Worm (Caenorhabditis elegans) whole organism, young adult: ENCODE data around the gene sqst-3.

Source experiments
- F10E7.11 ChIP-seq: sonication (generic microtip); optimal IDR thresholded peaks from 2 replicates; lab custom pipeline; 2017; ENCODE audit warnings: mild to moderate bottlenecking, missing genetic modification characterization, moderate library complexity, missing compliant biosample characterization
- bed-2 ChIP-seq: fragments of 200-800 bp; sonication (Bioruptor generic); IDR thresholded peaks from 2 replicates; pipeline ENCODE4 v1.3.6; 2022; ENCODE audit warnings: missing genetic modification reagents, missing genetic modification characterization, missing compliant biosample characterization
- cebp-2 ChIP-seq: fragments of 200-800 bp; sonication (Bioruptor generic); IDR thresholded peaks from 2 replicates; pipeline ENCODE4 v1.3.6; 2022; ENCODE audit warnings: missing genetic modification characterization, missing compliant biosample characterization
- lin-40 ChIP-seq: sonication (generic microtip); optimal IDR thresholded peaks from 2 replicates; lab custom pipeline; 2016; ENCODE audit warnings: missing genetic modification characterization, mild to moderate bottlenecking, missing compliant biosample characterization, missing genotype, missing genetic modification reagents
- ztf-22 ChIP-seq: fragments of 200-800 bp; sonication (Bioruptor generic); optimal IDR thresholded peaks from 2 replicates; lab custom pipeline; 2018; ENCODE audit warnings: mild to moderate bottlenecking, missing genetic modification characterization, moderate library complexity, missing compliant biosample characterization

DNA sequence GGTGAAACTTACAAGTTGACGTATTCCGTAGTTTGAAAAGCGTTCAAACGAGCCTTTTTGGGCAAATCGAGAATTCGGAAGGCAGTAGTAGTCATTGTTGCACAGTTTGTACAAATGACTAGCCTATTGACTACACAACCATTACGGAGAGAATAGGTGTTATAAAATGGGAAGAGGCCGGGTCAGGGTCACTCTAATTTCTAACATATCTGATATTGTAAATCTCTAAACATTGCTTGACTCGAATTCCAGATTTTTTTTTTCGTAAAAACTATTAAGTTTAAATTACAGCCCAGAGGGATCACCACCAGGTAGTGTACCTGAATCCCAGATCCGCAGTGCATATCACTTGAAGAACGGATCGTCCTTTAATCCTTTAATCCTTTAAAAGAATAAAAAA is 6.6 kb downstream of the sqst-3 start, which contains the start of gene fbxb-2:
- TF ChIP-seq ztf-22 (GFP tag; lab: Kevin White, UChicago): no peak
- TF ChIP-seq lin-40 (tag; lab: Kevin White, UChicago): no peak
- no peak for TF ChIP-seq bed-2 (GFP tag; lab: Robert Waterston, UW)
- TF ChIP-seq F10E7.11 (tag; lab: Kevin White, UChicago): no peak
- no peak for TF ChIP-seq cebp-2
